Worm (Caenorhabditis elegans): Measurements from ENCODE around the gene srx-87.
A peak's percentile ranks its signal among the peaks of the same experiment; 100 is the strongest.

The srx-87 gene

DNA sequence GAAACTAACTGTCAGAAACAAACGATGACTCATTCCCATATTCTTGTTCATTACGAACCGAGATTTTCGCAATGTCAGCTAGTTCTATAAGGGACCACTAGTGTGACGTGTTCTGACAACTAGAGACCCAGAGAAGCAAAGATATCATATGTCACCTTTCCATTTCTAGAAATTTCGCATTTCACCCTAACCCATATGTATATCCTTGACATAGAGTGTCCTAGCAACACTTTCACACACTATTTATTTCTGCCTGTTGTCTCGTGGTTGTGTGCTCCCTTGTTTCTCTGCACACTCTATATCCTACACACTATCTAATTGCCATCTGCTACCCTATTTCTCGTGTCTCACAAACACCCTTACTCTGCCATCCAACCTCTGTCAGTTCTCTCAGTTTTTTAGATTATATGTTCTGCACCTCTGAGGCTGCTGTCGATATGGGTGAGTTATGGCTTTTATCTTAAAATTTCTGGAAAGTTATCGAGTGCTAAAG is 15.7 kb upstream of the srx-87 start, which contains the start of the genes F38B7.17 and F38B7.3:
Gene F38B7.17 (minus strand): TSS at position 51 of the 493 bp plus-strand sequence.
Gene F38B7.3 (plus strand): TSS at position 194 of the 493 bp plus-strand sequence.
- TF ChIP-seq pros-1 (tag; optimal IDR thresholded peaks at IDR 0.05) (no peak), fkh-10 (GFP tag; optimal IDR thresholded peaks at IDR 0.05) (no peak), pax-1 (tag; optimal IDR thresholded peaks at IDR 0.05) (no peak), ets-4 (tag; optimal IDR thresholded peaks at IDR 0.05) (no peak), ceh-34 (tag; optimal IDR thresholded peaks at IDR 0.05) (peak; percentile 42), ceh-30 (tag; optimal IDR thresholded peaks at IDR 0.05) (no peak), sox-4 (tag; optimal IDR thresholded peaks at IDR 0.05) (no peak), dve-1 (tag; optimal IDR thresholded peaks at IDR 0.05) (peak; percentile 36), unc-86 (tag; optimal IDR thresholded peaks at IDR 0.05) (no peak), npax-4 (tag; optimal IDR thresholded peaks at IDR 0.05) (no peak), tbx-7 (tag; optimal IDR thresholded peaks at IDR 0.05) (no peak), gmeb-2 (tag; optimal IDR thresholded peaks at IDR 0.05) (no peak), ceh-31 (tag; optimal IDR thresholded peaks at IDR 0.05) (peak; percentile 33), unc-3 (GFP tag; conservative IDR thresholded peaks at IDR 0.05) (no peak), unc-3 (tag; optimal IDR thresholded peaks at IDR 0.05) (no peak), lin-11 (tag; optimal IDR thresholded peaks at IDR 0.05) (no peak), ceh-48 (tag; optimal IDR thresholded peaks at IDR 0.05) (no peak), ceh-2 (tag; optimal IDR thresholded peaks at IDR 0.05) (no peak), elt-2 (tag; optimal IDR thresholded peaks at IDR 0.05) (peak; percentile 71), nfya-1 (tag; optimal IDR thresholded peaks at IDR 0.05) (peak; percentile 58), ref-2 (tag; optimal IDR thresholded peaks at IDR 0.05) (no peak), hlh-13 (GFP tag; optimal IDR thresholded peaks at IDR 0.05) (no peak), T23F11.4 (GFP tag; optimal IDR thresholded peaks at IDR 0.05) (no peak), ceh-19 (GFP tag; optimal IDR thresholded peaks at IDR 0.05) (peak; percentile 39), hlh-6 (tag; optimal IDR thresholded peaks at IDR 0.05) (no peak), pqm-1 (tag; optimal IDR thresholded peaks at IDR 0.05) (no peak), pat-9 (tag; optimal IDR thresholded peaks at IDR 0.05) (no peak), ceh-24 (tag; optimal IDR thresholded peaks at IDR 0.05) (no peak), fkh-6 (tag; optimal IDR thresholded peaks at IDR 0.05) (no peak), hlh-15 (tag; optimal IDR thresholded peaks at IDR 0.05) (no peak), syd-9 (tag; optimal IDR thresholded peaks at IDR 0.05) (no peak), ceh-9 (tag; optimal IDR thresholded peaks at IDR 0.05) (no peak), hlh-30 (tag; optimal IDR thresholded peaks at IDR 0.05; ENCODE audit: insufficient read depth) (peak; percentile 95), fax-1 (tag; optimal IDR thresholded peaks at IDR 0.05) (no peak), F13H6.1 (tag; optimal IDR thresholded peaks at IDR 0.05) (no peak), odd-2 (tag; optimal IDR thresholded peaks at IDR 0.05) (no peak), pha-4 (tag; optimal IDR thresholded peaks at IDR 0.05) (no peak), dmd-4 (tag; optimal IDR thresholded peaks at IDR 0.05; ENCODE audit: borderline replicate concordance) (no peak), nhr-11 (tag; optimal IDR thresholded peaks at IDR 0.05) (no peak), hlh-8 (tag; optimal IDR thresholded peaks at IDR 0.05) (peak; percentile 12), pha-2 (tag; optimal IDR thresholded peaks at IDR 0.05) (no peak), tbx-2 (tag; optimal IDR thresholded peaks at IDR 0.05) (peak; percentile 51), ceh-6 (GFP tag; optimal IDR thresholded peaks at IDR 0.05) (no peak), unc-55 (GFP tag; optimal IDR thresholded peaks at IDR 0.05) (peak; percentile 51), C38D4.7 (GFP tag; optimal IDR thresholded peaks at IDR 0.05) (no peak), ahr-1 (tag; optimal IDR thresholded peaks at IDR 0.05) (no peak), Y22D7AL.16 (tag; optimal IDR thresholded peaks at IDR 0.05) (no peak), C08G9.2 (tag; optimal IDR thresholded peaks at IDR 0.05) (no peak), elt-4 (tag; optimal IDR thresholded peaks at IDR 0.05) (no peak), ceh-14 (tag; optimal IDR thresholded peaks at IDR 0.05) (peak; percentile 3), pag-3 (tag; optimal IDR thresholded peaks at IDR 0.05; ENCODE audit: borderline replicate concordance) (no peak), mec-3 (tag; optimal IDR thresholded peaks at IDR 0.05; ENCODE audit: borderline replicate concordance) (no peak), K09A11.1 (tag; optimal IDR thresholded peaks at IDR 0.05; ENCODE audit: insufficient read depth) (no peak)
